Worm (Caenorhabditis elegans) whole organism, early embryonic: ENCODE data around the gene C31B8.9.

Experiments used
- B0310.2 ChIP-seq: sonication (generic microtip); optimal IDR thresholded peaks from 2 replicates; lab custom pipeline; 2016; ENCODE audit warnings: mild to moderate bottlenecking, missing genetic modification characterization, missing compliant biosample characterization
- F13C5.2 ChIP-seq: sonication (generic microtip); optimal IDR thresholded peaks from 2 replicates; lab custom pipeline; 2017; ENCODE audit warnings: mild to moderate bottlenecking, missing genetic modification characterization, inconsistent platforms, missing compliant biosample characterization
- aly-1 ChIP-seq: sonication (generic microtip); optimal IDR thresholded peaks from 2 replicates; lab custom pipeline; 2016; ENCODE audit warnings: missing genetic modification characterization, missing compliant biosample characterization
- ama-1 ChIP-seq: fragments of 150-350 bp; optimal IDR thresholded peaks from 2 replicates; lab custom pipeline; 2014
- ceh-13 ChIP-seq: fragments of 200-800 bp; sonication (Bioruptor generic); optimal IDR thresholded peaks from 2 replicates; lab custom pipeline; 2018; ENCODE audit warnings: mild to moderate bottlenecking, missing genetic modification characterization, missing compliant biosample characterization
- ceh-36 ChIP-seq: sonication (generic microtip); optimal IDR thresholded peaks from 2 replicates; lab custom pipeline; 2016; ENCODE audit warnings: missing genetic modification characterization, inconsistent platforms, missing compliant biosample characterization
- ets-7 ChIP-seq: sonication (generic microtip); optimal IDR thresholded peaks from 2 replicates; lab custom pipeline; 2016; ENCODE audit warnings: missing genotype, missing genetic modification characterization, missing compliant biosample characterization
- flt-1 ChIP-seq: fragments of 200-800 bp; sonication (Bioruptor generic); IDR thresholded peaks from 2 replicates; pipeline ENCODE4 v1.3.6; 2022; ENCODE audit warnings: missing genetic modification characterization, missing compliant biosample characterization
- hmbx-1 ChIP-seq: sonication (generic microtip); optimal IDR thresholded peaks from 2 replicates; lab custom pipeline; 2016; ENCODE audit warnings: mild to moderate bottlenecking, missing genetic modification characterization, missing compliant biosample characterization
- hmg-4 ChIP-seq: fragments of 200-800 bp; sonication (Bioruptor generic); optimal IDR thresholded peaks from 2 replicates; lab custom pipeline; 2018; ENCODE audit warnings: mild to moderate bottlenecking, missing genetic modification characterization, missing compliant biosample characterization
- hnd-1 ChIP-seq: sonication (generic microtip); optimal IDR thresholded peaks from 2 replicates; lab custom pipeline; 2016; ENCODE audit warnings: missing genetic modification characterization, missing compliant biosample characterization
- pes-1 ChIP-seq: fragments of 200-800 bp; sonication (Bioruptor generic); IDR thresholded peaks from 2 replicates; pipeline ENCODE4 v1.3.6; 2022; ENCODE audit warnings: missing genetic modification reagents, missing genetic modification characterization, missing compliant biosample characterization
- scrt-1 ChIP-seq: fragments of 200-800 bp; sonication (Bioruptor generic); IDR thresholded peaks from 2 replicates; pipeline ENCODE4 v1.3.6; 2022; ENCODE audit warnings: missing genetic modification characterization, missing compliant biosample characterization
- sea-1 ChIP-seq: fragments of 200-800 bp; sonication (Bioruptor generic); conservative IDR thresholded peaks from 2 replicates; pipeline ENCODE4 v1.3.6; 2022; ENCODE audit warnings: missing genetic modification characterization, missing compliant biosample characterization
- tbx-11 ChIP-seq: fragments of 200-800 bp; sonication (Bioruptor generic); IDR thresholded peaks from 2 replicates; pipeline ENCODE4 v1.3.6; 2022; ENCODE audit warnings: missing genetic modification characterization, missing compliant biosample characterization
- tbx-37 ChIP-seq: fragments of 200-800 bp; sonication (Bioruptor generic); conservative IDR thresholded peaks from 2 replicates; pipeline ENCODE4 v1.3.6; 2022; ENCODE audit warnings: missing genetic modification reagents, missing genetic modification characterization, missing compliant biosample characterization
- tra-4 ChIP-seq: sonication (generic microtip); optimal IDR thresholded peaks from 2 replicates; lab custom pipeline; 2017; ENCODE audit warnings: missing genetic modification characterization, missing compliant biosample characterization

C31B8.9 gene

ce11 chrV:2942247-2942646 lies 29.4 kb upstream of the C31B8.9 start:
- TF ChIP-seq hmg-4 (GFP tag; lab: Kevin White, UChicago) (no peak), scrt-1 (no peak), aly-1 (tag; lab: Kevin White, UChicago) (no peak), ets-7 (tag; lab: Kevin White, UChicago) (no peak), tra-4 (tag; lab: Kevin White, UChicago) (no peak), ceh-13 (GFP tag; lab: Kevin White, UChicago) (no peak), pes-1 (GFP tag; lab: Robert Waterston, UW) (no peak), tbx-11 (GFP tag; lab: Robert Waterston, UW) (no peak), tbx-37 (GFP tag; lab: Robert Waterston, UW) (no peak), F13C5.2 (tag; lab: Kevin White, UChicago) (no peak)

- TF ChIP-seq F13C5.2 (tag; lab: Kevin White, UChicago), result no peak
- no peak for TF ChIP-seq tbx-11 (GFP tag; lab: Robert Waterston, UW)
- TF ChIP-seq hmg-4 (GFP tag; lab: Kevin White, UChicago), result no peak
Measured at ce11 chrV:2941405-2941804, 28.6 kb upstream of the C31B8.9 start, which contains the start of gene srw-143. Gene srw-143, minus strand, starts transcription at chrV:2941505.

DNA sequence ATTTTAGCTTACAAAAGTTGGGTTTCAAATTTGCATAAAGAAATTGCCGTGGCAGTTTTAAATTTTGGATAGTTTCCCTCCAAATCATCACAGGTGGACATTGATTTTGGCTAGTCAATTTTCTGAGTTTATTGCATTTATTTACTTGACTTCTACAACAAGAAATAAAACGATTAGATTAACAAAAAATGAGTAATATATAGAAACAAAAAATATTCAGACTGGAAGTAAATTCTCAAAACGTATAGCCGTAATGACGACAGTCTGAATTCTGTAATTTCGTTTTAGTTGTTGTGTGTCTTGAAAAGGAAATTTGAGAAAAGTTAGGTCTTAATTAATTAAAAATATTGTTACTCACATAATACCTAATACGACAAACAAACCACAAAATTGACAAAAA lies 25.7 kb upstream of the C31B8.9 start, which contains the start of gene srw-141:
srw-141 (minus strand) TSS at position 101 of the 400 bp plus-strand sequence.
- TF ChIP-seq tra-4 (tag; lab: Kevin White, UChicago) (no peak), hmg-4 (GFP tag; lab: Kevin White, UChicago) (no peak), ceh-36 (tag; lab: Kevin White, UChicago) (no peak), ets-7 (tag; lab: Kevin White, UChicago) (no peak), sea-1 (GFP tag; lab: Robert Waterston, UW) (no peak), flt-1 (GFP tag; lab: Robert Waterston, UW) (no peak), F13C5.2 (tag; lab: Kevin White, UChicago) (no peak), hmbx-1 (tag; lab: Kevin White, UChicago) (no peak), hnd-1 (tag; lab: Kevin White, UChicago) (no peak), scrt-1 (no peak), tbx-37 (GFP tag; lab: Robert Waterston, UW) (no peak), tbx-11 (GFP tag; lab: Robert Waterston, UW) (no peak), ama-1 (lab: Kevin White, UChicago) (no peak), ceh-13 (GFP tag; lab: Kevin White, UChicago) (no peak), pes-1 (GFP tag; lab: Robert Waterston, UW) (no peak)

- TF ChIP-seq ama-1 (lab: Kevin White, UChicago) (no peak), scrt-1 (no peak), tbx-11 (GFP tag; lab: Robert Waterston, UW) (no peak), hmbx-1 (tag; lab: Kevin White, UChicago) (no peak)
Measured at ce11 chrV:2934075-2934474, 21.3 kb upstream of the C31B8.9 start, which contains the start of gene srh-247. Gene srh-247, minus strand, starts transcription at chrV:2934175.

DNA sequence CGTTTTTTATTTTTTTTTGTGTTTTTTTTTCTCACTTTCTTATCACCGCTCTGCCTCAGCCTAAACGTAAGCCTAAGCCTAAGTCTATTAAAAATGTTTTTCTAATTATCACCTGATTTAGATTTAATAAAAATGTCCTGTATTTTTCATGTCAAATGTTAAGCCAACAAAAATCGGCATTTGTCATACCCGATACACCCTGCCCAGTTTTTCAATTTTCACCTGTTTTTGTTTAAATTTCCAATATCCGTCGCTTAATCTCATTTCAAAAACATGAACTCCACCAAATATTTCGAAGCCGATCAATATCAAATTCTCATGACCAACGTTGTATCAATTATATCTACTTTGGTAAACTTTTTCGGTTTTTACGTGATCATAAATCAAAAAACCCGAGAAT lies 18.5 kb upstream of the C31B8.9 start, which contains the start of gene C31B8.1:
C31B8.1 (plus strand) TSS at position 301 of the 400 bp plus-strand sequence.
- TF ChIP-seq B0310.2 (tag; lab: Kevin White, UChicago), result no peak
- no peak for TF ChIP-seq ets-7 (tag; lab: Kevin White, UChicago)
- no peak for TF ChIP-seq tbx-37 (GFP tag; lab: Robert Waterston, UW)
- no peak for TF ChIP-seq tra-4 (tag; lab: Kevin White, UChicago)
- no peak for TF ChIP-seq flt-1 (GFP tag; lab: Robert Waterston, UW)
- no peak for TF ChIP-seq F13C5.2 (tag; lab: Kevin White, UChicago)
- TF ChIP-seq ama-1 (lab: Kevin White, UChicago), result no peak
- TF ChIP-seq hmbx-1 (tag; lab: Kevin White, UChicago), result no peak
- no peak for TF ChIP-seq hmg-4 (GFP tag; lab: Kevin White, UChicago)
- no peak for TF ChIP-seq tbx-11 (GFP tag; lab: Robert Waterston, UW)
- no peak for TF ChIP-seq aly-1 (tag; lab: Kevin White, UChicago)
- no peak for TF ChIP-seq hnd-1 (tag; lab: Kevin White, UChicago)
- TF ChIP-seq ceh-13 (GFP tag; lab: Kevin White, UChicago), result no peak
- TF ChIP-seq ceh-36 (tag; lab: Kevin White, UChicago), result no peak
- no peak for TF ChIP-seq scrt-1
- no peak for TF ChIP-seq pes-1 (GFP tag; lab: Robert Waterston, UW)
- TF ChIP-seq sea-1 (GFP tag; lab: Robert Waterston, UW), result no peak

DNA sequence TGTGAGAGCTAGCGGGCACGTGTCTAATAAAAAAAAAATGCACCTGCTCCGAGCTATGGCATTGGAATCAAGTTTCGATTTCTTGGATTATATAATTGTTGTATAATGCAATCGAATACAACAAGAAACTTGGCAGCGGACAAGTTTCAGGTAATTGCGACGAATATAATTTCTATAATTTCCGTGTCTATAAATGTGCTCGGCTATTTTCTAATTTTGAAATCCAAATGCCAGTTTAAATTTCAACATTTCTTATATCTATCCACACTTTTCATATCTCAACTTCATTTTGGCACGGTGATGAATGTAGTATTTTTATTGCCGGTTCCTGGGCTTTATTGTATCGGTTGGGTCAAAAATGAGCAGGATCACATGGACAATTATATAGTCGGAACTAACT lies 17.0 kb upstream of the C31B8.9 start, which contains the start of gene C31B8.16:
C31B8.16 (plus strand) TSS at position 301 of the 400 bp plus-strand sequence.
- no peak for TF ChIP-seq ceh-13 (GFP tag; lab: Kevin White, UChicago)
- no peak for TF ChIP-seq ets-7 (tag; lab: Kevin White, UChicago)
- TF ChIP-seq B0310.2 (tag; lab: Kevin White, UChicago), result no peak
- no peak for TF ChIP-seq flt-1 (GFP tag; lab: Robert Waterston, UW)
- no peak for TF ChIP-seq ceh-36 (tag; lab: Kevin White, UChicago)
- no peak for TF ChIP-seq hmg-4 (GFP tag; lab: Kevin White, UChicago)
- no peak for TF ChIP-seq scrt-1
- TF ChIP-seq F13C5.2 (tag; lab: Kevin White, UChicago), result no peak
- no peak for TF ChIP-seq tra-4 (tag; lab: Kevin White, UChicago)
- TF ChIP-seq sea-1 (GFP tag; lab: Robert Waterston, UW), result no peak
- no peak for TF ChIP-seq pes-1 (GFP tag; lab: Robert Waterston, UW)
- no peak for TF ChIP-seq hnd-1 (tag; lab: Kevin White, UChicago)
- TF ChIP-seq tbx-37 (GFP tag; lab: Robert Waterston, UW), result no peak
- no peak for TF ChIP-seq ama-1 (lab: Kevin White, UChicago)
- TF ChIP-seq tbx-11 (GFP tag; lab: Robert Waterston, UW), result no peak
- TF ChIP-seq aly-1 (tag; lab: Kevin White, UChicago), result no peak
- no peak for TF ChIP-seq hmbx-1 (tag; lab: Kevin White, UChicago)

ce11 chrV:2927553-2927952 lies 14.8 kb upstream of the C31B8.9 start, which contains the start of gene C31B8.12:
Gene C31B8.12, minus strand, starts transcription at chrV:2927653.
- TF ChIP-seq hmbx-1 (tag; lab: Kevin White, UChicago) (no peak), ceh-13 (GFP tag; lab: Kevin White, UChicago) (no peak), F13C5.2 (tag; lab: Kevin White, UChicago) (no peak), hmg-4 (GFP tag; lab: Kevin White, UChicago) (no peak), sea-1 (GFP tag; lab: Robert Waterston, UW) (no peak), pes-1 (GFP tag; lab: Robert Waterston, UW) (no peak), ets-7 (tag; lab: Kevin White, UChicago) (no peak), flt-1 (GFP tag; lab: Robert Waterston, UW) (no peak), tra-4 (tag; lab: Kevin White, UChicago) (no peak), tbx-37 (GFP tag; lab: Robert Waterston, UW) (no peak)
